Worm (Caenorhabditis elegans): ENCODE data around the gene T28A8.8.
A peak's percentile ranks its signal among the peaks of the same experiment; 100 is the strongest.

Gene T28A8.8

ce11 chrIII:13544593-13544992, 42.0 kb downstream of the T28A8.8 start:
- TF ChIP-seq pha-4 (tag; optimal IDR thresholded peaks at IDR 0.05): peak; percentile 31
- TF ChIP-seq lsy-12 (tag; optimal IDR thresholded peaks at IDR 0.05): no peak
- no peak for TF ChIP-seq mml-1 (tag; optimal IDR thresholded peaks at IDR 0.05)
- no peak for TF ChIP-seq ztf-4 (tag; optimal IDR thresholded peaks at IDR 0.05)
- TF ChIP-seq ama-1 (optimal IDR thresholded peaks at IDR 0.05): no peak
- TF ChIP-seq ZK546.5 (tag; optimal IDR thresholded peaks at IDR 0.05): no peak
- no peak for TF ChIP-seq ztf-11 (tag; optimal IDR thresholded peaks at IDR 0.05)
- peak; percentile 26 for TF ChIP-seq nhr-43 (tag; optimal IDR thresholded peaks at IDR 0.05; ENCODE audit: poor library complexity, severe bottlenecking)
- TF ChIP-seq fkh-2 (tag; optimal IDR thresholded peaks at IDR 0.05): no peak
- no peak for TF ChIP-seq ceh-82 (tag; optimal IDR thresholded peaks at IDR 0.05)
- TF ChIP-seq ceh-28 (tag; optimal IDR thresholded peaks at IDR 0.05): no peak
- TF ChIP-seq nhr-237 (tag; optimal IDR thresholded peaks at IDR 0.05): no peak
- peak; percentile 44 for TF ChIP-seq nhr-25 (tag; optimal IDR thresholded peaks at IDR 0.05)
- TF ChIP-seq ceh-9 (tag; optimal IDR thresholded peaks at IDR 0.05): no peak
- TF ChIP-seq nfya-1 (tag; optimal IDR thresholded peaks at IDR 0.05; ENCODE audit: insufficient read depth): peak; percentile 60
- TF ChIP-seq elt-3 (tag; optimal IDR thresholded peaks at IDR 0.05): peak; percentile 8 to 84 (median 46)
- no peak for TF ChIP-seq nhr-67 (tag; optimal IDR thresholded peaks at IDR 0.05)
- TF ChIP-seq egl-5 (tag; optimal IDR thresholded peaks at IDR 0.05): no peak
- no peak for TF ChIP-seq unc-62 (GFP tag; optimal IDR thresholded peaks at IDR 0.05)
- TF ChIP-seq R02D3.7 (tag; optimal IDR thresholded peaks at IDR 0.05): no peak
- TF ChIP-seq daf-12 (tag; optimal IDR thresholded peaks at IDR 0.05): no peak
- TF ChIP-seq mdl-1 (tag; optimal IDR thresholded peaks at IDR 0.05): no peak
- TF ChIP-seq nhr-12 (tag; optimal IDR thresholded peaks at IDR 0.05): no peak
- no peak for TF ChIP-seq aly-2 (tag; optimal IDR thresholded peaks at IDR 0.05)
- TF ChIP-seq sea-2 (GFP tag; optimal IDR thresholded peaks at IDR 0.05): no peak
- peak; percentile 93 for TF ChIP-seq elt-2 (tag; optimal IDR thresholded peaks at IDR 0.05)
- no peak for TF ChIP-seq nhr-11 (tag; optimal IDR thresholded peaks at IDR 0.05)
- TF ChIP-seq skn-1 (tag; optimal IDR thresholded peaks at IDR 0.05): no peak
- TF ChIP-seq tbx-2 (tag; optimal IDR thresholded peaks at IDR 0.05): no peak
- no peak for TF ChIP-seq eor-1 (tag; optimal IDR thresholded peaks at IDR 0.05)
- peak; percentile 91 for TF ChIP-seq pqm-1 (tag; optimal IDR thresholded peaks at IDR 0.05)
- TF ChIP-seq egl-27 (tag; optimal IDR thresholded peaks at IDR 0.05): no peak
- TF ChIP-seq unc-39 (tag; optimal IDR thresholded peaks at IDR 0.05): no peak
- TF ChIP-seq nhr-28 (tag; optimal IDR thresholded peaks at IDR 0.05): no peak
- TF ChIP-seq ceh-16 (tag; optimal IDR thresholded peaks at IDR 0.05): no peak
- TF ChIP-seq fkh-10 (GFP tag; optimal IDR thresholded peaks at IDR 0.05): no peak
- TF ChIP-seq lin-15B (tag; optimal IDR thresholded peaks at IDR 0.05): no peak
- no peak for TF ChIP-seq zag-1 (tag; optimal IDR thresholded peaks at IDR 0.05)
- peak; percentile 19 for TF ChIP-seq jun-1 (tag; optimal IDR thresholded peaks at IDR 0.05)
- no peak for TF ChIP-seq nhr-76 (tag; optimal IDR thresholded peaks at IDR 0.05)
- no peak for TF ChIP-seq elt-1 (tag; optimal IDR thresholded peaks at IDR 0.05)
- no peak for TF ChIP-seq hmg-11 (tag; optimal IDR thresholded peaks at IDR 0.05)
- no peak for TF ChIP-seq lin-39 (tag; optimal IDR thresholded peaks at IDR 0.05)
- no peak for TF ChIP-seq snpc-4 (tag; optimal IDR thresholded peaks at IDR 0.05)
- TF ChIP-seq nhr-23 (tag; optimal IDR thresholded peaks at IDR 0.05): no peak
- TF ChIP-seq fos-1 (tag; optimal IDR thresholded peaks at IDR 0.05): no peak
- no peak for TF ChIP-seq nhr-77 (tag; optimal IDR thresholded peaks at IDR 0.05)

- TF ChIP-seq nhr-25 (tag; optimal IDR thresholded peaks at IDR 0.05): peak; percentile 42
- no peak for TF ChIP-seq nhr-12 (tag; optimal IDR thresholded peaks at IDR 0.05)
- TF ChIP-seq ama-1 (optimal IDR thresholded peaks at IDR 0.05): peak; percentile 78
- no peak for TF ChIP-seq aly-2 (tag; optimal IDR thresholded peaks at IDR 0.05)
- no peak for TF ChIP-seq ceh-9 (tag; optimal IDR thresholded peaks at IDR 0.05)
- TF ChIP-seq lin-15B (tag; optimal IDR thresholded peaks at IDR 0.05): no peak
- TF ChIP-seq nhr-43 (tag; optimal IDR thresholded peaks at IDR 0.05; ENCODE audit: poor library complexity, severe bottlenecking): peak; percentile 19
Measured at ce11 chrIII:13546537-13546936, 43.9 kb downstream of the T28A8.8 start, which contains the start of gene Y76A2B.4. Gene Y76A2B.4 (minus strand): TSS chrIII:13546777.
